Fruit fly (Drosophila melanogaster): ENCODE data around the gene CG2972.

dm6 chrX:10057964-10058363, 25.0 kb upstream of the CG2972 start:
- TF ChIP-seq h (GFP tag; optimal IDR thresholded peaks at IDR 0.05): no peak
- TF ChIP-seq usp (GFP tag; optimal IDR thresholded peaks at IDR 0.05): no peak
- no peak for TF ChIP-seq br (GFP tag; optimal IDR thresholded peaks at IDR 0.05)
- TF ChIP-seq psq (GFP tag; optimal IDR thresholded peaks at IDR 0.05): no peak
